Worm (Caenorhabditis elegans) whole organism, young adult: Measurements from ENCODE around the gene sprp-4.
A peak's percentile ranks its signal among the peaks of the same experiment; 100 is the strongest.

Source experiments
- B0035.1 ChIP-seq: sonication (generic microtip); optimal IDR thresholded peaks from 2 replicates; lab custom pipeline; 2016; ENCODE audit warnings: missing genetic modification characterization, mild to moderate bottlenecking, missing compliant biosample characterization, missing genotype, missing genetic modification reagents
- B0261.1 ChIP-seq: sonication (generic microtip); optimal IDR thresholded peaks from 2 replicates; lab custom pipeline; 2016; ENCODE audit warnings: mild to moderate bottlenecking, missing genetic modification characterization, moderate library complexity, missing compliant biosample characterization
- D2030.7 ChIP-seq: fragments of 200-800 bp; sonication (Bioruptor generic); IDR thresholded peaks from 2 replicates; pipeline ENCODE4 v1.3.6; 2022; ENCODE audit warnings: missing genetic modification reagents, missing genetic modification characterization, missing compliant biosample characterization
- F55B11.4 ChIP-seq: sonication (generic microtip); optimal IDR thresholded peaks from 2 replicates; lab custom pipeline; 2016; ENCODE audit warnings: missing compliant biosample characterization, missing genetic modification characterization, borderline replicate concordance; ENCODE audit not compliant: insufficient read depth
- T07F8.4 ChIP-seq: sonication (generic microtip); optimal IDR thresholded peaks from 2 replicates; lab custom pipeline; 2016; ENCODE audit warnings: mild to moderate bottlenecking, missing genetic modification characterization, moderate library complexity, missing compliant biosample characterization
- Y53F4B.3 ChIP-seq: fragments of 200-800 bp; sonication (Bioruptor generic); IDR thresholded peaks from 2 replicates; pipeline ENCODE4 v1.3.6; 2022; ENCODE audit warnings: missing genetic modification reagents, missing genetic modification characterization, missing compliant biosample characterization
- Y56A3A.18 ChIP-seq: fragments of 200-800 bp; sonication (Bioruptor generic); IDR thresholded peaks from 2 replicates; pipeline ENCODE4 v1.3.6; 2022; ENCODE audit warnings: missing genetic modification reagents, missing genetic modification characterization, missing compliant biosample characterization
- aptf-3 ChIP-seq: fragments of 200-800 bp; sonication (Bioruptor generic); IDR thresholded peaks from 2 replicates; pipeline ENCODE4 v1.3.6; 2022; ENCODE audit warnings: missing genetic modification characterization, missing compliant biosample characterization
- atf-7 ChIP-seq: sonication (generic microtip); optimal IDR thresholded peaks from 2 replicates; lab custom pipeline; 2017; ENCODE audit warnings: mild to moderate bottlenecking, missing genetic modification characterization, missing compliant biosample characterization
- attf-5 ChIP-seq: fragments of 200-800 bp; sonication (Bioruptor generic); optimal IDR thresholded peaks from 2 replicates; lab custom pipeline; 2018; ENCODE audit warnings: mild to moderate bottlenecking, missing genetic modification characterization, missing compliant biosample characterization
- attf-6 ChIP-seq: fragments of 200-800 bp; sonication (Bioruptor generic); IDR thresholded peaks from 2 replicates; pipeline ENCODE4 v1.3.6; 2022; ENCODE audit warnings: missing genetic modification reagents, missing genetic modification characterization, missing compliant biosample characterization
- bed-1 ChIP-seq: fragments of 200-800 bp; sonication (Bioruptor generic); IDR thresholded peaks from 2 replicates; pipeline ENCODE4 v1.3.6; 2022; ENCODE audit warnings: missing genetic modification reagents, missing genetic modification characterization, missing compliant biosample characterization
- cebp-2 ChIP-seq: fragments of 200-800 bp; sonication (Bioruptor generic); IDR thresholded peaks from 2 replicates; pipeline ENCODE4 v1.3.6; 2022; ENCODE audit warnings: missing genetic modification characterization, missing compliant biosample characterization
- ceh-40 ChIP-seq: fragments of 200-800 bp; sonication (Bioruptor generic); IDR thresholded peaks from 2 replicates; pipeline ENCODE4 v1.3.6; 2022; ENCODE audit warnings: missing genetic modification characterization, missing compliant biosample characterization
- chd-7 ChIP-seq: sonication (generic microtip); optimal IDR thresholded peaks from 2 replicates; lab custom pipeline; 2016; ENCODE audit warnings: mild to moderate bottlenecking, missing genetic modification characterization, moderate library complexity, missing compliant biosample characterization
- efl-1 ChIP-seq: fragments of 150-350 bp; optimal IDR thresholded peaks from 2 replicates; lab custom pipeline; 2014; ENCODE audit warnings: missing biosample characterization, missing genetic modification reagents, missing genetic modification characterization
- egl-44 ChIP-seq: fragments of 200-800 bp; sonication (Bioruptor generic); IDR thresholded peaks from 2 replicates; pipeline ENCODE4 v1.3.6; 2022; ENCODE audit warnings: missing genetic modification reagents, missing genetic modification characterization, missing compliant biosample characterization
- egrh-3 ChIP-seq: fragments of 200-800 bp; sonication (Bioruptor generic); IDR thresholded peaks from 2 replicates; pipeline ENCODE4 v1.3.6; 2022; ENCODE audit warnings: missing genetic modification reagents, missing genetic modification characterization, missing compliant biosample characterization
- ets-4 ChIP-seq: fragments of 200-800 bp; sonication (Bioruptor generic); optimal IDR thresholded peaks from 2 replicates; lab custom pipeline; 2018; ENCODE audit warnings: mild to moderate bottlenecking, missing genetic modification characterization, missing compliant biosample characterization
- him-1 ChIP-seq: sonication (generic microtip); optimal IDR thresholded peaks from 2 replicates; lab custom pipeline; 2016; ENCODE audit warnings: missing genotype, missing genetic modification reagents, missing genetic modification characterization, missing compliant biosample characterization
- hmg-1.2 ChIP-seq: fragments of 200-800 bp; sonication (Bioruptor generic); IDR thresholded peaks from 2 replicates; pipeline ENCODE4 v1.3.6; 2022; ENCODE audit warnings: missing genetic modification reagents, missing genetic modification characterization, missing compliant biosample characterization
- hmg-20 ChIP-seq: fragments of 200-800 bp; sonication (Bioruptor generic); IDR thresholded peaks from 2 replicates; pipeline ENCODE4 v1.3.6; 2022; ENCODE audit warnings: missing genetic modification reagents, missing genetic modification characterization, missing compliant biosample characterization
- hsf-1 ChIP-seq: fragments of 200-800 bp; sonication (Bioruptor generic); IDR thresholded peaks from 2 replicates; pipeline ENCODE4 v1.3.6; 2022; ENCODE audit warnings: missing genetic modification reagents, missing genetic modification characterization, missing compliant biosample characterization
- let-607 ChIP-seq, 2 experiments: fragments of 200-800 bp in 1 of 2; sonication (Bioruptor generic) in 1 of 2; sonication (generic microtip) in 1 of 2; optimal IDR thresholded peaks; 2 replicates each; lab custom pipeline; 2016 to 2018; ENCODE audit warnings: mild to moderate bottlenecking in 2 of 2, missing compliant biosample characterization in 2 of 2, missing genetic modification characterization in 2 of 2, moderate library complexity in 2 of 2, missing genotype in 1 of 2
- lin-26 ChIP-seq: fragments of 200-800 bp; sonication (Bioruptor generic); IDR thresholded peaks from 2 replicates; pipeline ENCODE4 v1.3.6; 2022; ENCODE audit warnings: missing genetic modification reagents, missing genetic modification characterization, missing compliant biosample characterization
- lin-54 ChIP-seq: fragments of 200-800 bp; sonication (Bioruptor generic); optimal IDR thresholded peaks from 2 replicates; lab custom pipeline; 2018; ENCODE audit warnings: mild to moderate bottlenecking, missing genetic modification characterization, missing compliant biosample characterization
- madf-3 ChIP-seq: fragments of 200-800 bp; sonication (Bioruptor generic); IDR thresholded peaks from 2 replicates; pipeline ENCODE4 v1.3.6; 2022; ENCODE audit warnings: missing genetic modification reagents, missing genetic modification characterization, missing compliant biosample characterization
- nfyb-1 ChIP-seq: fragments of 200-800 bp; sonication (Bioruptor generic); IDR thresholded peaks from 2 replicates; pipeline ENCODE4 v1.3.6; 2022; ENCODE audit warnings: missing genetic modification reagents, missing genetic modification characterization, missing compliant biosample characterization
- nhr-80 ChIP-seq: sonication (generic microtip); optimal IDR thresholded peaks from 2 replicates; lab custom pipeline; 2016; ENCODE audit warnings: missing genetic modification characterization, missing compliant biosample characterization
- nhr-90 ChIP-seq: sonication (generic microtip); optimal IDR thresholded peaks from 2 replicates; lab custom pipeline; 2016; ENCODE audit warnings: missing genotype, mild to moderate bottlenecking, missing genetic modification characterization, missing compliant biosample characterization
- pbrm-1 ChIP-seq: fragments of 200-800 bp; sonication (Bioruptor generic); IDR thresholded peaks from 2 replicates; pipeline ENCODE4 v1.3.6; 2022; ENCODE audit warnings: missing genetic modification reagents, missing genetic modification characterization, missing compliant biosample characterization
- rcor-1 ChIP-seq: fragments of 200-800 bp; sonication (Bioruptor generic); IDR thresholded peaks from 2 replicates; pipeline ENCODE4 v1.3.6; 2022; ENCODE audit warnings: missing genetic modification reagents, missing genetic modification characterization, missing compliant biosample characterization
- rpc-1 ChIP-seq, 2 experiments: fragments of 150-350 bp in 1 of 2; sonication (generic microtip) in 1 of 2; optimal IDR thresholded peaks; 2 replicates each; lab custom pipeline; 2014 to 2018; ENCODE audit warnings: missing biosample characterization in 1 of 2, missing genetic modification characterization in 1 of 2, missing genetic modification reagents in 1 of 2, missing genotype in 1 of 2
- sea-2 ChIP-seq: fragments of 200-800 bp; sonication (Bioruptor generic); IDR thresholded peaks from 2 replicates; pipeline ENCODE4 v1.3.6; 2022; ENCODE audit warnings: missing genetic modification characterization, missing compliant biosample characterization
- snpc-1.3 ChIP-seq: sonication (generic microtip); optimal IDR thresholded peaks from 2 replicates; lab custom pipeline; 2017; ENCODE audit warnings: missing genetic modification characterization, mild to moderate bottlenecking, missing compliant biosample characterization, antibody characterized with exemption, moderate library complexity, missing genotype, missing genetic modification reagents; ENCODE audit not compliant: insufficient read depth
- snpc-4 ChIP-seq, 5 experiments: fragments of 150-350 bp in 1 of 5; sonication (generic microtip) in 4 of 5; optimal IDR thresholded peaks; 2 replicates each; lab custom pipeline; 2014 to 2018; ENCODE audit warnings: missing genetic modification characterization in 5 of 5, missing biosample characterization in 3 of 5, antibody characterized with exemption in 2 of 5, mild to moderate bottlenecking in 2 of 5, missing compliant biosample characterization in 2 of 5, missing genotype in 2 of 5, moderate library complexity in 2 of 5, missing genetic modification reagents in 1 of 5
- tbp1 ChIP-seq: fragments of 200-800 bp; sonication (Bioruptor generic); optimal IDR thresholded peaks from 2 replicates; lab custom pipeline; 2018; ENCODE audit warnings: mild to moderate bottlenecking, missing genetic modification characterization, missing compliant biosample characterization
- unc-62 ChIP-seq: fragments of 150-350 bp; optimal IDR thresholded peaks from 2 replicates; lab custom pipeline; 2014; ENCODE audit warnings: missing biosample characterization, missing genetic modification reagents, missing genetic modification characterization
- ztf-6 ChIP-seq: fragments of 200-800 bp; sonication (Bioruptor generic); IDR thresholded peaks from 2 replicates; pipeline ENCODE4 v1.3.6; 2022; ENCODE audit warnings: missing genetic modification reagents, missing genetic modification characterization, missing compliant biosample characterization

sprp-4 gene

ce11 chrX:8819815-8820415 is 33.5 kb downstream of the sprp-4 start (continued):
- peak; percentile 42 for TF ChIP-seq snpc-4 (GFP tag; optimal IDR thresholded peaks at IDR 0.05; lab: Kevin White, UChicago)
- TF ChIP-seq snpc-4 (tag; optimal IDR thresholded peaks at IDR 0.05; lab: Kevin White, UChicago) = peak in 1 of 4 experiments; percentile 64

- TF ChIP-seq Y53F4B.3 (GFP tag; lab: Robert Waterston, UW) (0 out of 2 replicates have a peak, but pooled peaks have one; percentile 17), attf-6 (GFP tag; lab: Robert Waterston, UW) (0 out of 2 replicates have a peak, but pooled peaks have one; percentile 31), hmg-1.2 (GFP tag; lab: Robert Waterston, UW) (peak; percentile 51), pbrm-1 (GFP tag; lab: Robert Waterston, UW) (peak; percentile 63), lin-26 (peak; percentile 47), Y56A3A.18 (GFP tag; lab: Robert Waterston, UW) (peak; percentile 56; the same call in 1 of the 2 replicates), snpc-1.3 (tag; lab: Kevin White, UChicago) (peak; percentile 6), tbp1 (GFP tag; lab: Kevin White, UChicago) (peak; percentile 81), D2030.7 (GFP tag; lab: Robert Waterston, UW) (peak; percentile 87), rpc-1 (optimal IDR thresholded peaks at IDR 0.05; lab: Kevin White, UChicago) (peak; percentile 53), rpc-1 (tag; optimal IDR thresholded peaks at IDR 0.05; lab: Kevin White, UChicago) (peak; percentile 72), egl-44 (GFP tag; lab: Robert Waterston, UW) (0 out of 2 replicates have a peak, but pooled peaks have one; percentile 14), rcor-1 (GFP tag; lab: Robert Waterston, UW) (peak; percentile 76)
These were observed 35.0 kb downstream of the sprp-4 start for ce11 chrX:8818438-8818837.

ce11 chrX:8817929-8818328 is 35.5 kb downstream of the sprp-4 start:
- TF ChIP-seq aptf-3 (GFP tag; lab: Robert Waterston, UW) (no peak), B0035.1 (tag; lab: Kevin White, UChicago) (no peak), hsf-1 (0 out of 2 replicates have a peak, but pooled peaks have one; percentile 10), chd-7 (peak; percentile 3), nfyb-1 (GFP tag; lab: Robert Waterston, UW) (0 out of 2 replicates have a peak, but pooled peaks have one; percentile 10), cebp-2 (GFP tag; lab: Robert Waterston, UW) (0 out of 2 replicates have a peak, but pooled peaks have one; percentile 50), pbrm-1 (GFP tag; lab: Robert Waterston, UW) (peak; percentile 32; the same call in 1 of the 2 replicates), ets-4 (GFP tag; lab: Kevin White, UChicago) (no peak), bed-1 (GFP tag; lab: Robert Waterston, UW) (no peak), madf-3 (GFP tag; lab: Robert Waterston, UW) (0 out of 2 replicates have a peak, but pooled peaks have one; percentile 17), F55B11.4 (tag; lab: Kevin White, UChicago) (no peak), B0261.1 (peak; percentile 63), snpc-1.3 (tag; lab: Kevin White, UChicago) (peak; percentile 13), let-607 (tag; optimal IDR thresholded peaks at IDR 0.05; lab: Kevin White, UChicago) (peak in 1 of 2 experiments; percentile 10), rpc-1 (optimal IDR thresholded peaks at IDR 0.05; lab: Kevin White, UChicago) (peak; percentile 57), rpc-1 (tag; optimal IDR thresholded peaks at IDR 0.05; lab: Kevin White, UChicago) (peak; percentile 69), egl-44 (GFP tag; lab: Robert Waterston, UW) (peak; percentile 76; the same call in 1 of the 2 replicates), Y53F4B.3 (GFP tag; lab: Robert Waterston, UW) (no peak), nhr-80 (tag; lab: Kevin White, UChicago) (peak; percentile 36), Y56A3A.18 (GFP tag; lab: Robert Waterston, UW) (0 out of 2 replicates have a peak, but pooled peaks have one; percentile 20), ztf-6 (GFP tag; lab: Robert Waterston, UW) (no peak), hmg-20 (GFP tag; lab: Robert Waterston, UW) (no peak), nhr-90 (peak; percentile 22), attf-5 (GFP tag; lab: Kevin White, UChicago) (peak; percentile 6), ceh-40 (GFP tag; lab: Robert Waterston, UW) (0 out of 2 replicates have a peak, but pooled peaks have one; percentile 51), D2030.7 (GFP tag; lab: Robert Waterston, UW) (peak; percentile 31; the same call in 1 of the 2 replicates), atf-7 (tag; lab: Kevin White, UChicago) (no peak), him-1 (tag; lab: Kevin White, UChicago) (no peak), sea-2 (no peak), efl-1 (GFP tag; lab: Kevin White, UChicago) (no peak), tbp1 (GFP tag; lab: Kevin White, UChicago) (peak; percentile 81), unc-62 (no peak), snpc-4 (GFP tag; optimal IDR thresholded peaks at IDR 0.05; lab: Kevin White, UChicago) (peak; percentile 27), snpc-4 (tag; optimal IDR thresholded peaks at IDR 0.05; lab: Kevin White, UChicago) (no peak), egrh-3 (GFP tag; lab: Robert Waterston, UW) (no peak), lin-54 (GFP tag; lab: Kevin White, UChicago) (peak; percentile 1), T07F8.4 (tag; lab: Kevin White, UChicago) (peak; percentile 4), hmg-1.2 (GFP tag; lab: Robert Waterston, UW) (peak; percentile 43; the same call in 1 of the 2 replicates), lin-26 (peak; percentile 84)
